Worm (Caenorhabditis elegans): ENCODE data around the gene sdz-4.
"Not testable (repeated sequence)": the region's sequence is repeated elsewhere in the genome, so short reads cannot be mapped to it uniquely, and the experiment has no call there.

Gene sdz-4

DNA sequence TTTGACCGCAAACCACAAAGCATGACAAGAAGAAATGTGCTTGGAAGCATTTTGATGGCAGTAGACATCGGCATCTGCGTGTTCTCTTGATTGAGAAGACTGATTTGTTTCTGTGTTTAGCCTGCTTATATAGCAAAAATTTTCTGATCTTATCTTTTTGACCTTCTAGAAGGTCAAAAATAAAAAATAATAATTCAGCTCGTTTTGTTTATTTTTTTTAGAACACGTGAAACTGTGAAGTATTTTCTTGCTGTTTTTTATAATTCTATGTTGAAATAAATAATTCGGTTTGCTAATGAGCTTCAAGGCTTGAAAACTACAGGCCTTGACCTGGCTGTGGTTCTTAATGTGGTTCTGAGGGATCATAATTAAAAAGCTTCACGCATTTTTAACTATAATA, 31.4 kb upstream of the sdz-4 start, which contains the start of gene R07C3.13:
Gene R07C3.13 (minus strand): TSS at position 101 of the 400 bp plus-strand sequence.
- no peak for TF ChIP-seq elt-3 (tag; optimal IDR thresholded peaks at IDR 0.05)
- no peak for TF ChIP-seq unc-62 (GFP tag; optimal IDR thresholded peaks at IDR 0.05)
- TF ChIP-seq sem-4 (tag; optimal IDR thresholded peaks at IDR 0.05) = no peak
- no peak for TF ChIP-seq nhr-12 (tag; optimal IDR thresholded peaks at IDR 0.05)
- no peak for TF ChIP-seq ZK546.5 (tag; optimal IDR thresholded peaks at IDR 0.05)
- no peak for TF ChIP-seq lin-13 (GFP tag; optimal IDR thresholded peaks at IDR 0.05)
- no peak for TF ChIP-seq nhr-25 (tag; optimal IDR thresholded peaks at IDR 0.05)
- no peak for TF ChIP-seq Y55F3AM.14 (GFP tag; optimal IDR thresholded peaks at IDR 0.05)

DNA sequence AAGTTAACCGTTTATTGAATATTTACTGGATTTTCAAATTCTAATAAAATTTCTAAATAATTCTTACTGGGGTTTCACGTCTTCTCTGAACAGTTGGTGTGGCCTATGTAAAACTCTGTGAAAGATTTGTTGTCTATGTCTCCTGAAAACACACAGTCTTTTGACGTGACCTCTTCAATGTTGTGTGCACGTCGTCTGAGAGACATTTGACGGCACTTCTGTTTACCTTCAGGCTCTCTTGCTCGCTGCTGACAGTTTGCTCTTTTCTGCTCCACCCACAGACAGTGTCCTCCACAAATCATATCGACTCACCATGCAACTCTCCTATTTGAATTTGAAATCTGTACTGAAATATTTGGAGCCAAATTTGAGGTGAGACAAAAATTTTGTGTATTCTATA, 27.8 kb upstream of the sdz-4 start, which contains the start of gene fbxc-34:
Gene fbxc-34 (plus strand): TSS at position 301 of the 400 bp plus-strand sequence.
- not testable (repeated sequence) for TF ChIP-seq unc-39 (tag; optimal IDR thresholded peaks at IDR 0.05); elt-3 (tag; optimal IDR thresholded peaks at IDR 0.05); ztf-1 (GFP tag; conservative IDR thresholded peaks at IDR 0.05)

DNA sequence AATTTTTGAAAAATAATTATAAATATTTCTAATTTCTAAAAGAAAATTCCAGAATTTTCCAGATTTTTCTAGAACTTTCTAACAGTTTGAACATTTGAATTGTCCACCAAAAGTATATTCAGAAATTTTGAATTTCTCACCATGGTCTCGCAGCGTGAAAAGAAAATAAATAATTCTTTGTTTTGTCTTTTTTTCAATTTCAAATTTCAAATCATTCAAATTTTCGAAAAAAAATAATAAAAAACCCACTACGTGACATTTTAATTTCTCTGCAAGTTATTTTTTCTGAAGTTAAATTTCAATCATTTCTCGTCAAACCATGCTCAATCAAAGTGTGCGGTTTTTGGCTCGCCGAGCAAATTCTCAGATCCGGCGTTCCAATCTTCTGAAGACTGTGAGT, 26.0 kb upstream of the sdz-4 start, which contains the start of gene acs-15:
Gene acs-15 (plus strand): TSS at position 301 of the 400 bp plus-strand sequence.
- TF ChIP-seq mbf-1 (tag; optimal IDR thresholded peaks at IDR 0.05) (no peak), egl-27 (tag; optimal IDR thresholded peaks at IDR 0.05) (no peak), Y55F3AM.14 (GFP tag; optimal IDR thresholded peaks at IDR 0.05) (no peak), ama-1 (optimal IDR thresholded peaks at IDR 0.05) (no peak), nhr-10 (tag; optimal IDR thresholded peaks at IDR 0.05) (no peak), mdl-1 (tag; optimal IDR thresholded peaks at IDR 0.05) (no peak), nhr-237 (tag; optimal IDR thresholded peaks at IDR 0.05) (no peak), elt-3 (tag; optimal IDR thresholded peaks at IDR 0.05) (no peak), ceh-82 (tag; optimal IDR thresholded peaks at IDR 0.05) (no peak), alr-1 (tag; optimal IDR thresholded peaks at IDR 0.05) (no peak), nhr-11 (tag; optimal IDR thresholded peaks at IDR 0.05) (no peak), ztf-1 (GFP tag; conservative IDR thresholded peaks at IDR 0.05) (no peak), dmd-4 (tag; optimal IDR thresholded peaks at IDR 0.05) (no peak), aly-2 (tag; optimal IDR thresholded peaks at IDR 0.05) (no peak), lin-13 (GFP tag; optimal IDR thresholded peaks at IDR 0.05) (no peak), C34F6.9 (tag; optimal IDR thresholded peaks at IDR 0.05) (no peak)

DNA sequence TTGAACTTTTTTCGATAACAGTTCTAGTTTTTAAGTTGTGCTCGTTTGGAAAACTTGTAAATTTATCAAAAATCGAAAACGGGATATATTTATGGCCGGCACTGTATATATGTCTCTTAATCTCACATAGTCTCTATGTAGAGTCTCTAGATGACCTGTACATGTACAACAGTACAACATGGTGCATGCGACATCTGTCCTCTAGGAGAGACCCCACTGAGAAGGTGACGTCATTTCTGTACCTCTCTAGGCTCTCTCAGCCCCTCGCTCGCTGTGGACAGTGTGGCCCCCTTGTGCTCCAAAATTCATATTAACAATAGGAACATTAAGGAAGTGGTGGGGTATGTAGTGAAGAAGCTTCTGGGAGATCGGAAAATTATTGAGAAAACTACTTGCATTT, 21.5 kb upstream of the sdz-4 start:
- TF ChIP-seq R02D3.7 (tag; optimal IDR thresholded peaks at IDR 0.05) (no peak), ama-1 (optimal IDR thresholded peaks at IDR 0.05) (no peak), elt-3 (tag; optimal IDR thresholded peaks at IDR 0.05) (no peak), nhr-237 (tag; optimal IDR thresholded peaks at IDR 0.05) (no peak)

DNA sequence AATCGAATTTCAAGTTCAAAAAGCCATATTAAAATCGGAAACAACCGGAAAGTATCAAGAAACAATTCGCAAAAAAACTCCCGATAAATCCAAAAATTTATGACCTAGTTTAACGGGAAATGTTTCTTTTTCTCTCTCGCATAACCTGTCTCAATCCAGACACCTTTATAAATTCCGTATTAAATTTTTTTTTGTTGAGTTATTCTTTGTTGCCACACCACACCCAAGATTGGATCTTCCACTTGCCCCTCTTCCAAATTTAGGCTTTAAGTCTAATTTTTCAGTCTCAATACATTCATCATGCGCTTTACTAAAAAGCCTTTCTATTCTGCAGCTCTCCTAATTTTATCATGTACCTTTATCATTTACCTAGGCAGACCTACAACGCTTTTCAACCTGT, 20.2 kb upstream of the sdz-4 start, which contains the start of gene R07C3.3:
Gene R07C3.3 (plus strand): TSS at position 301 of the 400 bp plus-strand sequence.
- no peak for TF ChIP-seq F13H6.1 (tag; optimal IDR thresholded peaks at IDR 0.05)

DNA sequence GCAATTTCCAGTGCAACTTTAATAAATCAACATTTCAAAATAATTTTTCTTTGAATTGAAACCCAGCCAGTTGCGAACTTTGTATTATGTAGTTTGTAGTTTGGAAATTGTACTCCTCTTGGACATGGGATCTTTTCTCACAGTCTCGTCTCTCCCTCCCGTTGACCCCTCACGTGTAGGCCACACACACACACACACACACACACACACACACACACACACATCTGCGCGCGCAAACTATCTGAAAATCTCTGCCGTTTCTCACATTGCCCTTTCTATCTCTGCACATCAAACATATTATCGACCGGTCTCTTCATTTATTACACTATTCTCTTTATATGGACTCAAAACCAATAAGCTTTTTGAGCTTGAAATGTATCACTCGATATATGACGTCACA, 17.9 kb upstream of the sdz-4 start, which contains the start of gene fbxc-36:
Gene fbxc-36 (plus strand): TSS at position 205 of the 400 bp plus-strand sequence.
- no peak for TF ChIP-seq nhr-6 (tag; optimal IDR thresholded peaks at IDR 0.05)
- TF ChIP-seq mdl-1 (tag; optimal IDR thresholded peaks at IDR 0.05) = no peak
- no peak for TF ChIP-seq egl-27 (tag; optimal IDR thresholded peaks at IDR 0.05)
- TF ChIP-seq nhr-129 (tag; optimal IDR thresholded peaks at IDR 0.05) = no peak
- TF ChIP-seq Y55F3AM.14 (GFP tag; optimal IDR thresholded peaks at IDR 0.05) = no peak
- no peak for TF ChIP-seq aly-2 (tag; optimal IDR thresholded peaks at IDR 0.05)
- TF ChIP-seq R02D3.7 (tag; optimal IDR thresholded peaks at IDR 0.05) = no peak
- no peak for TF ChIP-seq nhr-25 (tag; optimal IDR thresholded peaks at IDR 0.05)
- TF ChIP-seq nhr-23 (tag; optimal IDR thresholded peaks at IDR 0.05) = no peak
- no peak for TF ChIP-seq nhr-11 (tag; optimal IDR thresholded peaks at IDR 0.05)
- TF ChIP-seq sma-9 (GFP tag; optimal IDR thresholded peaks at IDR 0.05) = no peak
- TF ChIP-seq sma-9 (tag; optimal IDR thresholded peaks at IDR 0.05) = no peak
- TF ChIP-seq peb-1 (tag; optimal IDR thresholded peaks at IDR 0.05) = no peak

DNA sequence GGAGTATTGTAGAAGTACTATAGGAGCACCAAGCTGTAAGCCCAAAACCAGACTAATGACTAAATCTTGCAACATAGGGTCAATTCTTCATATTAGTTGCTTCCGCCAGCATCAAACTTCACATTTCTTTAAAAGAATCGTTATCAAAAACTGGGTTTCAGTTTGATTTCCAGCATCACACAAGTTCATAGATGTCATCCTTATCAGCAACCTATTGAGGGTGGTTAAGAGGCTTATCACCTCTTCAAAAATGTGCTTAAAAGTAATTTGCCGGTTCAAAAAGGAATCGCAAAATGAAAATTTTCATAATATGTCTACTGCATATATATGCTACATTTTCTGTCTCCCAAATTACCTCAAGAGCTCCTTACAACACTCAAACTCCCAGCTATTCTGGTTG, 14.9 kb upstream of the sdz-4 start, which contains the start of gene clec-43:
Gene clec-43 (plus strand): TSS at position 294 of the 400 bp plus-strand sequence.
- no peak for TF ChIP-seq ztf-4 (tag; optimal IDR thresholded peaks at IDR 0.05)
- no peak for TF ChIP-seq ZK546.5 (tag; optimal IDR thresholded peaks at IDR 0.05)
- TF ChIP-seq fos-1 (tag; optimal IDR thresholded peaks at IDR 0.05) = peak; percentile 71
- TF ChIP-seq alr-1 (tag; optimal IDR thresholded peaks at IDR 0.05) = no peak
